Fruit fly (Drosophila melanogaster): Measurements from ENCODE around the gene Uros2.

The Uros2 gene

DNA sequence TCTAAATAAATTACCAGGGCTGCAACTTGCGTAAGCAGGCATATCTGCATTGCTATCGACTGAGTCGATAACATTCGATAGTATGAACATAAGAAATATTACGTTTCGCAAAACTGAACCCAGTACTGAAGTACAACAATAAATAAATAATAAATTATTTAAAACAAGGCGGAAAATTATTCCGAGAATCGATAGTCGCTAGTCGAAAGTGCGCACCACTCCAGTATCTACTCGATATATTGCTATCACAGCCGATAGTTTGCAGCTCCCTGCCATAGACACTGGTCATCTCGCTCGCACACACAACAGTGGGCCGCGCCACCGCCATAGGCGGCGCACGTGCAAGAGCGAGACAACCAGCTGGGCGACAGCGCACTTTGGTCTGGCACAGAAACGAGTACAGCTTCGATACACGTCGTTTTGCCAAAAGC lies 5.1 kb downstream of the Uros2 start, which contains the start of gene nsl1 (continued):
- TF ChIP-seq mirr (GFP tag; optimal IDR thresholded peaks at IDR 0.05): peak; percentile 33
- peak; percentile 41; the same call in 1 of the 2 replicates for TF ChIP-seq CG32767 (GFP tag; IDR thresholded peaks at IDR 0.05)
- TF ChIP-seq fd102C (GFP tag; optimal IDR thresholded peaks at IDR 0.05): peak; percentile 22
- TF ChIP-seq CG11093 (GFP tag; IDR thresholded peaks at IDR 0.05): no peak
- peak; percentile 80 for TF ChIP-seq Sin3A (optimal IDR thresholded peaks at IDR 0.05)
- peak; percentile 62 for TF ChIP-seq CG3847 (GFP tag; IDR thresholded peaks at IDR 0.05)
- TF ChIP-seq sug (tag; optimal IDR thresholded peaks at IDR 0.05): peak; percentile 61
- TF ChIP-seq seq (GFP tag; IDR thresholded peaks at IDR 0.05): no peak
- TF ChIP-seq vvl (GFP tag; IDR thresholded peaks at IDR 0.05): peak; percentile 69; the same call in 1 of the 2 replicates
- TF ChIP-seq nmo (GFP tag; optimal IDR thresholded peaks at IDR 0.05): peak; percentile 67
- no peak for TF ChIP-seq CkIIα-i1 (GFP tag; IDR thresholded peaks at IDR 0.05)
- TF ChIP-seq CG18262 (tag; optimal IDR thresholded peaks at IDR 0.05): peak; percentile 37
- TF ChIP-seq gcm2 (GFP tag; optimal IDR thresholded peaks at IDR 0.05): no peak
- TF ChIP-seq CG4617 (GFP tag; optimal IDR thresholded peaks at IDR 0.05; ENCODE audit: borderline replicate concordance): peak; percentile 40
- no peak for TF ChIP-seq CG1024 (GFP tag; IDR thresholded peaks at IDR 0.05)
- no peak for TF ChIP-seq Hmx (GFP tag; optimal IDR thresholded peaks at IDR 0.05)
- no peak for TF ChIP-seq oc (tag; optimal IDR thresholded peaks at IDR 0.05)
- TF ChIP-seq nerfin-1 (tag; optimal IDR thresholded peaks at IDR 0.05): peak; percentile 28
- TF ChIP-seq Pdp1 (GFP tag; optimal IDR thresholded peaks at IDR 0.05): peak in 1 of 2 experiments; percentile 66
- TF ChIP-seq Rfx (GFP tag; IDR thresholded peaks at IDR 0.05): peak; percentile 56; the same call in 1 of the 2 replicates
- TF ChIP-seq tup (GFP tag; optimal IDR thresholded peaks at IDR 0.05): peak; percentile 54
- TF ChIP-seq fu2 (GFP tag; optimal IDR thresholded peaks at IDR 0.05): no peak
- peak; percentile 34 for TF ChIP-seq tin (GFP tag; optimal IDR thresholded peaks at IDR 0.05)
- TF ChIP-seq TFAM (GFP tag; optimal IDR thresholded peaks at IDR 0.05): no peak
- peak; percentile 39 for TF ChIP-seq Dp (GFP tag; optimal IDR thresholded peaks at IDR 0.05)
- no peak for TF ChIP-seq CG14965 (GFP tag; optimal IDR thresholded peaks at IDR 0.05; ENCODE audit: borderline replicate concordance)
- no peak for TF ChIP-seq Ssrp (tag; optimal IDR thresholded peaks at IDR 0.05)
- no peak for TF ChIP-seq CG8388 (GFP tag; optimal IDR thresholded peaks at IDR 0.05)
- TF ChIP-seq CG2116 (GFP tag; optimal IDR thresholded peaks at IDR 0.05): peak; percentile 94
- peak; percentile 73 for TF ChIP-seq corto (GFP tag; optimal IDR thresholded peaks at IDR 0.05)
- TF ChIP-seq CG11247 (GFP tag; IDR thresholded peaks at IDR 0.05): no peak
- peak; percentile 49; the same call in 1 of the 2 replicates for TF ChIP-seq lmd (GFP tag; IDR thresholded peaks at IDR 0.05)
- TF ChIP-seq CrebB (tag; optimal IDR thresholded peaks at IDR 0.05): no peak
- TF ChIP-seq CG11695 (GFP tag; IDR thresholded peaks at IDR 0.05): no peak
- peak; percentile 71 for TF ChIP-seq row (GFP tag; IDR thresholded peaks at IDR 0.05)
- no peak for TF ChIP-seq emc (GFP tag; optimal IDR thresholded peaks at IDR 0.05)
- peak; percentile 49 for TF ChIP-seq jumu (GFP tag; optimal IDR thresholded peaks at IDR 0.05)
- no peak for TF ChIP-seq cg (GFP tag; optimal IDR thresholded peaks at IDR 0.05)
- TF ChIP-seq Usf (GFP tag; optimal IDR thresholded peaks at IDR 0.05): no peak
- no peak for TF ChIP-seq stc (GFP tag; IDR thresholded peaks at IDR 0.05)
- no peak for TF ChIP-seq gt (GFP tag; IDR thresholded peaks at IDR 0.05)
- TF ChIP-seq CG12769 (tag; optimal IDR thresholded peaks at IDR 0.05): no peak
- TF ChIP-seq peb (GFP tag; IDR thresholded peaks at IDR 0.05): no peak
- TF ChIP-seq CG15696 (tag; optimal IDR thresholded peaks at IDR 0.05): no peak
- no peak for TF ChIP-seq sim (GFP tag; IDR thresholded peaks at IDR 0.05)
- no peak for TF ChIP-seq CG18619 (GFP tag; optimal IDR thresholded peaks at IDR 0.05)
- TF ChIP-seq unpg (GFP tag; optimal IDR thresholded peaks at IDR 0.05): no peak
- TF ChIP-seq da (GFP tag; optimal IDR thresholded peaks at IDR 0.05): no peak
- peak; percentile 72 for TF ChIP-seq zen (tag; optimal IDR thresholded peaks at IDR 0.05)
- TF ChIP-seq Mrtf (GFP tag; IDR thresholded peaks at IDR 0.05): no peak
- TF ChIP-seq dmrt11E (tag; optimal IDR thresholded peaks at IDR 0.05): peak; percentile 29
- TF ChIP-seq Adf1 (GFP tag; IDR thresholded peaks at IDR 0.05): peak; percentile 81

Data from whole organism, embryonic.